Worm (Caenorhabditis elegans) whole organism, L4 larva: Measurements from ENCODE around the gene F59A6.4.

ENCODE experiments used
- D1046.2 ChIP-seq: fragments of 200-800 bp; sonication (Bioruptor generic); IDR thresholded peaks from 2 replicates; pipeline ENCODE4 v1.3.6; 2022; ENCODE audit warnings: missing genetic modification characterization, missing compliant biosample characterization
- F10B5.3 ChIP-seq: sonication (generic microtip); optimal IDR thresholded peaks from 2 replicates; lab custom pipeline; 2016; ENCODE audit warnings: mild to moderate bottlenecking, missing genetic modification characterization, missing compliant biosample characterization
- F37D6.2 ChIP-seq: sonication (generic microtip); optimal IDR thresholded peaks from 2 replicates; lab custom pipeline; 2016; ENCODE audit warnings: mild to moderate bottlenecking, missing genetic modification characterization, missing compliant biosample characterization
- R02D3.7 ChIP-seq: fragments of 150-350 bp; sonication (generic microtip); optimal IDR thresholded peaks from 3 replicates; lab custom pipeline; 2014; ENCODE audit warnings: missing biosample characterization, missing genetic modification characterization
- T20F7.1 ChIP-seq: fragments of 200-800 bp; sonication (Bioruptor generic); optimal IDR thresholded peaks from 2 replicates; lab custom pipeline; 2018; ENCODE audit warnings: mild to moderate bottlenecking, missing genetic modification characterization, missing compliant biosample characterization
- Y105C5A.15 ChIP-seq: fragments of 200-800 bp; sonication (Bioruptor generic); IDR thresholded peaks from 2 replicates; pipeline ENCODE4 v1.3.6; 2022; ENCODE audit warnings: missing genetic modification characterization, missing compliant biosample characterization
- Y48G9A.11 ChIP-seq: fragments of 200-800 bp; sonication (Bioruptor generic); IDR thresholded peaks from 2 replicates; pipeline ENCODE4 v1.3.6; 2022; ENCODE audit warnings: missing genetic modification reagents, missing genetic modification characterization, missing compliant biosample characterization
- Y5F2A.4 ChIP-seq: fragments of 200-800 bp; sonication (Bioruptor generic); optimal IDR thresholded peaks from 2 replicates; lab custom pipeline; 2018; ENCODE audit warnings: mild to moderate bottlenecking, missing genetic modification characterization, missing compliant biosample characterization
- ZK337.2 ChIP-seq: fragments of 200-800 bp; sonication (Bioruptor generic); IDR thresholded peaks from 2 replicates; pipeline ENCODE4 v1.3.6; 2022; ENCODE audit warnings: missing genetic modification reagents, missing genetic modification characterization, missing compliant biosample characterization
- ama-1 ChIP-seq: fragments of 150-350 bp; optimal IDR thresholded peaks from 2 replicates; lab custom pipeline; 2014; ENCODE audit warnings: inconsistent platforms, mixed read lengths
- ceh-20 ChIP-seq: fragments of 200-800 bp; sonication (Bioruptor generic); IDR thresholded peaks from 2 replicates; pipeline ENCODE4 v1.3.6; 2022; ENCODE audit warnings: missing genetic modification reagents, missing genetic modification characterization, missing compliant biosample characterization
- ceh-44 ChIP-seq: fragments of 200-800 bp; sonication (Bioruptor generic); IDR thresholded peaks from 2 replicates; pipeline ENCODE4 v1.3.6; 2022; ENCODE audit warnings: missing genetic modification reagents, missing genetic modification characterization, missing compliant biosample characterization
- cey-2 ChIP-seq: sonication (generic microtip); optimal IDR thresholded peaks from 3 replicates; lab custom pipeline; 2017; ENCODE audit warnings: missing genetic modification characterization, mild to moderate bottlenecking, missing compliant biosample characterization, antibody characterized with exemption, borderline replicate concordance; ENCODE audit not compliant: insufficient read depth
- daf-16 ChIP-seq, 3 experiments: sonication (generic microtip); optimal IDR thresholded peaks; 2 replicates each; lab custom pipeline; 2016 to 2017; ENCODE audit warnings: missing genetic modification characterization in 3 of 3, missing genetic modification reagents in 3 of 3, mild to moderate bottlenecking in 2 of 3, missing compliant biosample characterization in 2 of 3, missing biosample characterization in 1 of 3, moderate library complexity in 1 of 3
- dmd-6 ChIP-seq: fragments of 200-800 bp; sonication (Bioruptor generic); IDR thresholded peaks from 2 replicates; pipeline ENCODE4 v1.3.6; 2022; ENCODE audit warnings: missing genetic modification reagents, missing genetic modification characterization, missing compliant biosample characterization
- duxl-1 ChIP-seq: sonication (generic microtip); optimal IDR thresholded peaks from 2 replicates; lab custom pipeline; 2016; ENCODE audit warnings: mild to moderate bottlenecking, missing genetic modification characterization, moderate library complexity, missing compliant biosample characterization; ENCODE audit not compliant: poor library complexity
- egl-27 ChIP-seq: sonication (generic microtip); optimal IDR thresholded peaks from 3 replicates; lab custom pipeline; 2017; ENCODE audit warnings: missing biosample characterization, missing genetic modification reagents, missing genetic modification characterization
- fkh-10 ChIP-seq: fragments of 150-350 bp; optimal IDR thresholded peaks from 2 replicates; lab custom pipeline; 2014; ENCODE audit warnings: missing biosample characterization, missing genetic modification reagents, missing genetic modification characterization
- hif-1 ChIP-seq, 2 experiments: sonication (generic microtip); optimal IDR thresholded peaks; 2 replicates each; lab custom pipeline; 2016 to 2017; ENCODE audit warnings: missing compliant biosample characterization in 2 of 2, missing genetic modification characterization in 2 of 2, missing genetic modification reagents in 2 of 2, missing genotype in 2 of 2, mild to moderate bottlenecking in 1 of 2
- hlh-30 ChIP-seq: sonication (generic microtip); optimal IDR thresholded peaks from 2 replicates; lab custom pipeline; 2017; ENCODE audit warnings: antibody characterized with exemption, mild to moderate bottlenecking, missing genetic modification characterization, missing compliant biosample characterization; ENCODE audit not compliant: insufficient read depth
- jun-1 ChIP-seq: fragments of 150-350 bp; optimal IDR thresholded peaks from 2 replicates; lab custom pipeline; 2014; ENCODE audit warnings: missing biosample characterization, missing genetic modification reagents, missing genetic modification characterization
- lin-1 ChIP-seq: fragments of 200-800 bp; sonication (Bioruptor generic); IDR thresholded peaks from 2 replicates; pipeline ENCODE4 v1.3.6; 2022; ENCODE audit warnings: missing genetic modification reagents, missing genetic modification characterization, missing compliant biosample characterization
- lin-15B ChIP-seq: fragments of 150-350 bp; sonication (generic microtip); optimal IDR thresholded peaks from 3 replicates; lab custom pipeline; 2014; ENCODE audit warnings: missing biosample characterization, missing genetic modification characterization
- lin-38 ChIP-seq: fragments of 200-800 bp; sonication (Bioruptor generic); IDR thresholded peaks from 2 replicates; pipeline ENCODE4 v1.3.6; 2022; ENCODE audit warnings: missing genetic modification reagents, missing genetic modification characterization, missing compliant biosample characterization
- lir-3 ChIP-seq: sonication (generic microtip); optimal IDR thresholded peaks from 2 replicates; lab custom pipeline; 2016; ENCODE audit warnings: mild to moderate bottlenecking, missing genetic modification characterization, missing compliant biosample characterization
- mdl-1 ChIP-seq, 2 experiments: fragments of 150-350 bp in 1 of 2; sonication (generic microtip) in 1 of 2; optimal IDR thresholded peaks; 2 replicates each; lab custom pipeline; 2014 to 2017; ENCODE audit warnings: missing biosample characterization in 2 of 2, missing genetic modification characterization in 2 of 2
- mep-1 ChIP-seq: fragments of 150-350 bp; sonication (generic microtip); optimal IDR thresholded peaks from 3 replicates; lab custom pipeline; 2014; ENCODE audit warnings: missing biosample characterization, missing genetic modification characterization
- mes-2 ChIP-seq: sonication (generic microtip); optimal IDR thresholded peaks from 2 replicates; lab custom pipeline; 2016; ENCODE audit warnings: missing genotype, mild to moderate bottlenecking, missing genetic modification characterization, missing compliant biosample characterization; ENCODE audit not compliant: poor library complexity, severe bottlenecking
- nhr-102 ChIP-seq: sonication (generic microtip); optimal IDR thresholded peaks from 2 replicates; lab custom pipeline; 2016; ENCODE audit warnings: mild to moderate bottlenecking, missing genetic modification characterization, moderate library complexity, missing compliant biosample characterization
- nhr-237 ChIP-seq: sonication (generic microtip); optimal IDR thresholded peaks from 2 replicates; lab custom pipeline; 2017; ENCODE audit warnings: missing biosample characterization, missing genetic modification characterization
- nhr-25 ChIP-seq: sonication (generic microtip); optimal IDR thresholded peaks from 2 replicates; lab custom pipeline; 2017; ENCODE audit warnings: missing genetic modification characterization, mild to moderate bottlenecking, missing compliant biosample characterization, antibody characterized with exemption, moderate library complexity, borderline replicate concordance; ENCODE audit not compliant: insufficient read depth
- nhr-28 ChIP-seq: fragments of 150-350 bp; optimal IDR thresholded peaks from 2 replicates; lab custom pipeline; 2014; ENCODE audit warnings: missing biosample characterization, missing genetic modification characterization
- nhr-42 ChIP-seq: fragments of 200-800 bp; sonication (Bioruptor generic); IDR thresholded peaks from 2 replicates; pipeline ENCODE4 v1.3.6; 2022; ENCODE audit warnings: missing genetic modification characterization, missing compliant biosample characterization
- nhr-76 ChIP-seq: fragments of 150-350 bp; optimal IDR thresholded peaks from 2 replicates; lab custom pipeline; 2014; ENCODE audit warnings: missing biosample characterization, missing genetic modification characterization
- nhr-77 ChIP-seq: fragments of 150-350 bp; optimal IDR thresholded peaks from 2 replicates; lab custom pipeline; 2014; ENCODE audit warnings: missing biosample characterization, missing genetic modification characterization
- rbr-2 ChIP-seq: sonication (generic microtip); optimal IDR thresholded peaks from 2 replicates; lab custom pipeline; 2016; ENCODE audit warnings: missing genotype, missing genetic modification characterization, missing compliant biosample characterization
- skn-1 ChIP-seq: fragments of 150-350 bp; optimal IDR thresholded peaks from 2 replicates; lab custom pipeline; 2014; ENCODE audit warnings: missing biosample characterization, missing genetic modification characterization
- snpc-4 ChIP-seq: fragments of 150-350 bp; optimal IDR thresholded peaks from 2 replicates; lab custom pipeline; 2014; ENCODE audit warnings: missing biosample characterization, missing genetic modification characterization
- spr-1 ChIP-seq: sonication (generic microtip); optimal IDR thresholded peaks from 2 replicates; lab custom pipeline; 2016; ENCODE audit warnings: mild to moderate bottlenecking, missing genetic modification characterization, missing compliant biosample characterization
- unc-62 ChIP-seq, 3 experiments: fragments of 150-350 bp in 1 of 3; sonication (generic microtip); optimal IDR thresholded peaks in 2 of 3; peaks in 1 of 3; 1 replicate in 1 of 3; 2 replicates in 2 of 3; lab custom pipeline; 2014 to 2017; ENCODE audit warnings: missing biosample characterization in 3 of 3, missing genetic modification characterization in 3 of 3, missing genetic modification reagents in 3 of 3, missing genotype in 1 of 3
- zag-1 ChIP-seq: fragments of 150-350 bp; optimal IDR thresholded peaks from 2 replicates; lab custom pipeline; 2014; ENCODE audit warnings: missing biosample characterization, missing genetic modification characterization
- zip-11 ChIP-seq: fragments of 200-800 bp; sonication (Bioruptor generic); IDR thresholded peaks from 2 replicates; pipeline ENCODE4 v1.3.6; 2022; ENCODE audit warnings: missing genetic modification characterization, missing compliant biosample characterization
- ztf-11 ChIP-seq: fragments of 150-350 bp; optimal IDR thresholded peaks from 2 replicates; lab custom pipeline; 2014; ENCODE audit warnings: missing biosample characterization, missing genetic modification characterization

The F59A6.4 gene

ce11 chrII:4993530-4994192, 11.2 kb upstream of the F59A6.4 start, which contains the start of the genes eif-1 and vps-24 (continued):
- TF ChIP-seq mes-2 (tag; lab: Kevin White, UChicago) (peak; percentile 96), nhr-77 (no peak), D1046.2 (GFP tag; lab: Robert Waterston, UW) (no peak), F37D6.2 (no peak), zag-1 (tag; lab: Kevin White, UChicago) (no peak), R02D3.7 (tag; lab: Kevin White, UChicago) (no peak), Y48G9A.11 (GFP tag; lab: Robert Waterston, UW) (0 out of 2 replicates have a peak, but pooled peaks have one; percentile 20), nhr-25 (no peak)
- TF ChIP-seq, all 104 proteins: peak for 16

ce11 chrII:4994939-4995338, 9.9 kb upstream of the F59A6.4 start, which contains the start of gene rnh-1.0:
Gene rnh-1.0 (plus strand): TSS chrII:4995327.
- TF ChIP-seq dmd-6 (GFP tag; lab: Robert Waterston, UW) (peak; percentile 7; the same call in 1 of the 2 replicates), ztf-11 (tag; lab: Kevin White, UChicago) (no peak), mdl-1 (tag; optimal IDR thresholded peaks at IDR 0.05; lab: Kevin White, UChicago) (no peak), ama-1 (lab: Kevin White, UChicago) (no peak), hlh-30 (tag; lab: Kevin White, UChicago) (peak; percentile 20)

ce11 chrII:4998657-4999056, 6.2 kb upstream of the F59A6.4 start, which contains the start of gene F59A6.11:
Gene F59A6.11 (minus strand): TSS chrII:4998757.
- TF ChIP-seq lin-1 (GFP tag; lab: Robert Waterston, UW): no peak
- no peak for TF ChIP-seq Y5F2A.4 (GFP tag; lab: Kevin White, UChicago)
- no peak for TF ChIP-seq nhr-28 (tag; lab: Kevin White, UChicago)
- no peak for TF ChIP-seq daf-16 (GFP tag; optimal IDR thresholded peaks at IDR 0.05; lab: Kevin White, UChicago)
- TF ChIP-seq daf-16 (tag; optimal IDR thresholded peaks at IDR 0.05; lab: Kevin White, UChicago): no peak
- no peak for TF ChIP-seq fkh-10
- TF ChIP-seq lin-15B (tag; lab: Kevin White, UChicago): no peak
- TF ChIP-seq T20F7.1 (GFP tag; lab: Kevin White, UChicago): no peak
- no peak for TF ChIP-seq nhr-237
- TF ChIP-seq ceh-20 (GFP tag; lab: Robert Waterston, UW): no peak
- no peak for TF ChIP-seq unc-62 (GFP tag; optimal IDR thresholded peaks at IDR 0.05 in 1 of 2; lab: Kevin White, UChicago)
- no peak for TF ChIP-seq unc-62 (tag; optimal IDR thresholded peaks at IDR 0.05; lab: Kevin White, UChicago)
- TF ChIP-seq zip-11 (GFP tag; lab: Robert Waterston, UW): no peak
- TF ChIP-seq lin-38: no peak
- TF ChIP-seq Y105C5A.15: no peak
- no peak for TF ChIP-seq hlh-30 (tag; lab: Kevin White, UChicago)
- no peak for TF ChIP-seq mdl-1 (tag; optimal IDR thresholded peaks at IDR 0.05; lab: Kevin White, UChicago)

DNA sequence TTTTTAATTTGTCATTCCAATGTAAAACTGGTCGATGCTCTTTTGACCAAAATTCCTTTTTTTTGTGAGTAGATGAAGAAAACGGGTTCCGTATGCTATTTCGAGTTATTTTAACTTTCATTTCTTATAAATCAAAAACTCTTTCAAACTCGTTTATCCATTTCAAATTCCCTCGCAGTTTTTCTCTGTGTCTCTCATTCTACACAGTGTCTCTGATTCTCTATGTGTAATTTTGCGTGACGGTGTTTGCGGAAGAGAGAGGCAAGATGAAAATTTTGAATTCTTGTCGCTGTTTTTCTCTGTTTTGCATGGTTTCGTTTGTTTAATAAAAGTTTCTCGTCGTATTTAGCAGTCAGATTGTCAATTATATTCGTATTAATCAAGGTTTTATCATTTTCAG, 5.8 kb upstream of the F59A6.4 start, which contains the start of gene citk-2:
citk-2 (plus strand) TSS at position 399 of the 400 bp plus-strand sequence.
- TF ChIP-seq F10B5.3 (tag; lab: Kevin White, UChicago): no peak
- TF ChIP-seq skn-1: no peak
- peak; percentile 74 for TF ChIP-seq duxl-1 (tag; lab: Kevin White, UChicago)
- TF ChIP-seq zip-11 (GFP tag; lab: Robert Waterston, UW): no peak
- peak in 1 of 2 experiments; percentile 34 for TF ChIP-seq hif-1 (tag; optimal IDR thresholded peaks at IDR 0.05; lab: Kevin White, UChicago)
- TF ChIP-seq ceh-44 (GFP tag; lab: Robert Waterston, UW): no peak
- peak; percentile 26 for TF ChIP-seq nhr-25
- no peak for TF ChIP-seq mdl-1 (tag; optimal IDR thresholded peaks at IDR 0.05; lab: Kevin White, UChicago)
- TF ChIP-seq jun-1 (tag; lab: Kevin White, UChicago): peak; percentile 57
- no peak for TF ChIP-seq cey-2 (tag; lab: Kevin White, UChicago)
- TF ChIP-seq ZK337.2: no peak
- TF ChIP-seq spr-1: peak; percentile 45
- TF ChIP-seq unc-62 (GFP tag; optimal IDR thresholded peaks at IDR 0.05 in 1 of 2; lab: Kevin White, UChicago): peak in 1 of 2 experiments; percentile 91
- no peak for TF ChIP-seq unc-62 (tag; optimal IDR thresholded peaks at IDR 0.05; lab: Kevin White, UChicago)
- TF ChIP-seq nhr-102 (tag; lab: Kevin White, UChicago): no peak
- peak; percentile 30 for TF ChIP-seq fkh-10
- TF ChIP-seq nhr-76 (tag; lab: Kevin White, UChicago): no peak
- no peak for TF ChIP-seq mep-1 (tag; lab: Kevin White, UChicago)
- TF ChIP-seq lir-3 (tag; lab: Kevin White, UChicago): no peak
- no peak for TF ChIP-seq rbr-2 (tag; lab: Kevin White, UChicago)
- no peak for TF ChIP-seq egl-27 (tag; lab: Kevin White, UChicago)
- no peak for TF ChIP-seq snpc-4 (tag; lab: Kevin White, UChicago)
- peak; percentile 84 for TF ChIP-seq nhr-42
